Worm (Caenorhabditis elegans) whole organism, early embryonic: ENCODE results near the gene nhr-119.

Experiments used
- B0310.2 ChIP-seq: sonication (generic microtip); optimal IDR thresholded peaks from 2 replicates; lab custom pipeline; 2016; ENCODE audit warnings: mild to moderate bottlenecking, missing genetic modification characterization, missing compliant biosample characterization
- F13C5.2 ChIP-seq: sonication (generic microtip); optimal IDR thresholded peaks from 2 replicates; lab custom pipeline; 2017; ENCODE audit warnings: mild to moderate bottlenecking, missing genetic modification characterization, inconsistent platforms, missing compliant biosample characterization
- aly-1 ChIP-seq: sonication (generic microtip); optimal IDR thresholded peaks from 2 replicates; lab custom pipeline; 2016; ENCODE audit warnings: missing genetic modification characterization, missing compliant biosample characterization
- ama-1 ChIP-seq: fragments of 150-350 bp; optimal IDR thresholded peaks from 2 replicates; lab custom pipeline; 2014
- ceh-13 ChIP-seq: fragments of 200-800 bp; sonication (Bioruptor generic); optimal IDR thresholded peaks from 2 replicates; lab custom pipeline; 2018; ENCODE audit warnings: mild to moderate bottlenecking, missing genetic modification characterization, missing compliant biosample characterization
- ceh-36 ChIP-seq: sonication (generic microtip); optimal IDR thresholded peaks from 2 replicates; lab custom pipeline; 2016; ENCODE audit warnings: missing genetic modification characterization, inconsistent platforms, missing compliant biosample characterization
- ets-7 ChIP-seq: sonication (generic microtip); optimal IDR thresholded peaks from 2 replicates; lab custom pipeline; 2016; ENCODE audit warnings: missing genotype, missing genetic modification characterization, missing compliant biosample characterization
- flt-1 ChIP-seq: fragments of 200-800 bp; sonication (Bioruptor generic); IDR thresholded peaks from 2 replicates; pipeline ENCODE4 v1.3.6; 2022; ENCODE audit warnings: missing genetic modification characterization, missing compliant biosample characterization
- hmbx-1 ChIP-seq: sonication (generic microtip); optimal IDR thresholded peaks from 2 replicates; lab custom pipeline; 2016; ENCODE audit warnings: mild to moderate bottlenecking, missing genetic modification characterization, missing compliant biosample characterization
- hmg-4 ChIP-seq: fragments of 200-800 bp; sonication (Bioruptor generic); optimal IDR thresholded peaks from 2 replicates; lab custom pipeline; 2018; ENCODE audit warnings: mild to moderate bottlenecking, missing genetic modification characterization, missing compliant biosample characterization
- hnd-1 ChIP-seq: sonication (generic microtip); optimal IDR thresholded peaks from 2 replicates; lab custom pipeline; 2016; ENCODE audit warnings: missing genetic modification characterization, missing compliant biosample characterization
- pes-1 ChIP-seq: fragments of 200-800 bp; sonication (Bioruptor generic); IDR thresholded peaks from 2 replicates; pipeline ENCODE4 v1.3.6; 2022; ENCODE audit warnings: missing genetic modification reagents, missing genetic modification characterization, missing compliant biosample characterization
- scrt-1 ChIP-seq: fragments of 200-800 bp; sonication (Bioruptor generic); IDR thresholded peaks from 2 replicates; pipeline ENCODE4 v1.3.6; 2022; ENCODE audit warnings: missing genetic modification characterization, missing compliant biosample characterization
- sea-1 ChIP-seq: fragments of 200-800 bp; sonication (Bioruptor generic); conservative IDR thresholded peaks from 2 replicates; pipeline ENCODE4 v1.3.6; 2022; ENCODE audit warnings: missing genetic modification characterization, missing compliant biosample characterization
- tbx-11 ChIP-seq: fragments of 200-800 bp; sonication (Bioruptor generic); IDR thresholded peaks from 2 replicates; pipeline ENCODE4 v1.3.6; 2022; ENCODE audit warnings: missing genetic modification characterization, missing compliant biosample characterization
- tbx-37 ChIP-seq: fragments of 200-800 bp; sonication (Bioruptor generic); conservative IDR thresholded peaks from 2 replicates; pipeline ENCODE4 v1.3.6; 2022; ENCODE audit warnings: missing genetic modification reagents, missing genetic modification characterization, missing compliant biosample characterization
- tra-4 ChIP-seq: sonication (generic microtip); optimal IDR thresholded peaks from 2 replicates; lab custom pipeline; 2017; ENCODE audit warnings: missing genetic modification characterization, missing compliant biosample characterization

The nhr-119 gene

ce11 chrII:2773534-2773933 is 26.9 kb downstream of the nhr-119 start, which contains the start of gene sdz-9:
Gene sdz-9, minus strand, starts transcription at chrII:2773634.
- TF ChIP-seq tbx-37 (GFP tag; lab: Robert Waterston, UW) (no peak), B0310.2 (no peak), hnd-1 (tag; lab: Kevin White, UChicago) (no peak), hmg-4 (no peak), tbx-11 (GFP tag; lab: Robert Waterston, UW) (no peak), flt-1 (no peak), F13C5.2 (no peak), ceh-13 (GFP tag; lab: Kevin White, UChicago) (no peak), sea-1 (GFP tag; lab: Robert Waterston, UW) (no peak), ceh-36 (no peak), hmbx-1 (tag; lab: Kevin White, UChicago) (no peak)

- TF ChIP-seq hmg-4 = no peak
Observed at ce11 chrII:2772166-2772565, 28.2 kb downstream of the nhr-119 start, which contains the start of gene sdz-10. Gene sdz-10, minus strand, starts transcription at chrII:2772266.

- TF ChIP-seq hmg-4 (no peak), tbx-11 (GFP tag; lab: Robert Waterston, UW) (no peak), ama-1 (lab: Kevin White, UChicago) (no peak), flt-1 (no peak), B0310.2 (no peak), F13C5.2 (no peak), aly-1 (tag; lab: Kevin White, UChicago) (no peak)
Observed at ce11 chrII:2770788-2771187, 29.6 kb downstream of the nhr-119 start, which contains the start of gene fbxb-105. Gene fbxb-105, minus strand, starts transcription at chrII:2770888.

- TF ChIP-seq scrt-1 = no peak
- TF ChIP-seq flt-1 = no peak
- no peak for TF ChIP-seq B0310.2
- TF ChIP-seq sea-1 (GFP tag; lab: Robert Waterston, UW) = no peak
- no peak for TF ChIP-seq aly-1 (tag; lab: Kevin White, UChicago)
- TF ChIP-seq tbx-11 (GFP tag; lab: Robert Waterston, UW) = no peak
- TF ChIP-seq hmbx-1 (tag; lab: Kevin White, UChicago) = no peak
- no peak for TF ChIP-seq hnd-1 (tag; lab: Kevin White, UChicago)
- no peak for TF ChIP-seq tbx-37 (GFP tag; lab: Robert Waterston, UW)
- TF ChIP-seq F13C5.2 = no peak
- no peak for TF ChIP-seq pes-1 (GFP tag; lab: Robert Waterston, UW)
- no peak for TF ChIP-seq hmg-4
Observed at ce11 chrII:2769021-2769420, 31.4 kb downstream of the nhr-119 start, which contains the start of gene F08D12.7. Gene F08D12.7, minus strand, starts transcription at chrII:2769121.

- no peak for TF ChIP-seq F13C5.2
- TF ChIP-seq ceh-36 = no peak
- no peak for TF ChIP-seq ceh-13 (GFP tag; lab: Kevin White, UChicago)
- TF ChIP-seq pes-1 (GFP tag; lab: Robert Waterston, UW) = no peak
- TF ChIP-seq tbx-11 (GFP tag; lab: Robert Waterston, UW) = no peak
- no peak for TF ChIP-seq hmg-4
- TF ChIP-seq scrt-1 = no peak
- TF ChIP-seq tra-4 = no peak
- TF ChIP-seq B0310.2 = no peak
- no peak for TF ChIP-seq ets-7 (tag; lab: Kevin White, UChicago)
- no peak for TF ChIP-seq tbx-37 (GFP tag; lab: Robert Waterston, UW)
- no peak for TF ChIP-seq ama-1 (lab: Kevin White, UChicago)
- TF ChIP-seq flt-1 = no peak
- no peak for TF ChIP-seq sea-1 (GFP tag; lab: Robert Waterston, UW)
- no peak for TF ChIP-seq hnd-1 (tag; lab: Kevin White, UChicago)
- TF ChIP-seq aly-1 (tag; lab: Kevin White, UChicago) = no peak
- no peak for TF ChIP-seq hmbx-1 (tag; lab: Kevin White, UChicago)
Observed at ce11 chrII:2766331-2766730, 34.1 kb downstream of the nhr-119 start, which contains the start of gene F08D12.15. Gene F08D12.15, plus strand, starts transcription at chrII:2766631.

- TF ChIP-seq F13C5.2 = no peak
- no peak for TF ChIP-seq tbx-11 (GFP tag; lab: Robert Waterston, UW)
- TF ChIP-seq tra-4 = no peak
- TF ChIP-seq tbx-37 (GFP tag; lab: Robert Waterston, UW) = no peak
- TF ChIP-seq ama-1 (lab: Kevin White, UChicago) = no peak
- no peak for TF ChIP-seq sea-1 (GFP tag; lab: Robert Waterston, UW)
- no peak for TF ChIP-seq hmg-4
- TF ChIP-seq hnd-1 (tag; lab: Kevin White, UChicago) = no peak
- TF ChIP-seq hmbx-1 (tag; lab: Kevin White, UChicago) = no peak
- no peak for TF ChIP-seq pes-1 (GFP tag; lab: Robert Waterston, UW)
- TF ChIP-seq scrt-1 = no peak
- TF ChIP-seq aly-1 (tag; lab: Kevin White, UChicago) = no peak
- no peak for TF ChIP-seq B0310.2
- TF ChIP-seq flt-1 = no peak
- TF ChIP-seq ceh-13 (GFP tag; lab: Kevin White, UChicago) = no peak
- no peak for TF ChIP-seq ceh-36
- no peak for TF ChIP-seq ets-7 (tag; lab: Kevin White, UChicago)
Observed at ce11 chrII:2764664-2765063, 35.7 kb downstream of the nhr-119 start, which contains the start of gene fbxb-108. Gene fbxb-108, plus strand, starts transcription at chrII:2764964.

- TF ChIP-seq ets-7 (tag; lab: Kevin White, UChicago) (no peak), B0310.2 (no peak), tra-4 (no peak), ceh-36 (no peak), sea-1 (GFP tag; lab: Robert Waterston, UW) (no peak), hmbx-1 (tag; lab: Kevin White, UChicago) (no peak), scrt-1 (no peak), tbx-11 (GFP tag; lab: Robert Waterston, UW) (no peak), tbx-37 (GFP tag; lab: Robert Waterston, UW) (no peak), hmg-4 (no peak), aly-1 (tag; lab: Kevin White, UChicago) (no peak), flt-1 (no peak), ama-1 (lab: Kevin White, UChicago) (no peak), hnd-1 (tag; lab: Kevin White, UChicago) (no peak)
Observed at ce11 chrII:2762108-2762507, 38.3 kb downstream of the nhr-119 start, which contains the start of gene fbxb-106. Gene fbxb-106, plus strand, starts transcription at chrII:2762408.

- no peak for TF ChIP-seq hmbx-1 (tag; lab: Kevin White, UChicago)
- no peak; the same call in 1 of the 2 replicates for TF ChIP-seq sea-1 (GFP tag; lab: Robert Waterston, UW)
- no peak for TF ChIP-seq tbx-37 (GFP tag; lab: Robert Waterston, UW)
- TF ChIP-seq hnd-1 (tag; lab: Kevin White, UChicago) = no peak
- no peak for TF ChIP-seq ets-7 (tag; lab: Kevin White, UChicago)
Observed at ce11 chrII:2758476-2758875, 41.9 kb downstream of the nhr-119 start, which contains the start of gene fbxb-107. Gene fbxb-107, plus strand, starts transcription at chrII:2758772.
